Fruit fly (Drosophila melanogaster): ENCODE data around the gene CG15021.

Gene CG15021

dm6 chr3L:4412974-4413373 is 23.5 kb upstream of the CG15021 start (continued):
- no peak for TF ChIP-seq HHEX (GFP tag; optimal IDR thresholded peaks at IDR 0.05)
- no peak for TF ChIP-seq BtbVII (GFP tag; optimal IDR thresholded peaks at IDR 0.05)
- no peak for TF ChIP-seq vfl (GFP tag; optimal IDR thresholded peaks at IDR 0.05)
- TF ChIP-seq CG3847 (GFP tag; IDR thresholded peaks at IDR 0.05): peak; percentile 57; the same call in 1 of the 2 replicates
- TF ChIP-seq sob (GFP tag; IDR thresholded peaks at IDR 0.05): peak; percentile 65; the same call in 1 of the 2 replicates
- TF ChIP-seq dimm (GFP tag; IDR thresholded peaks at IDR 0.05): no peak
- no peak for TF ChIP-seq kah (GFP tag; optimal IDR thresholded peaks at IDR 0.05)
- peak; percentile 31 for TF ChIP-seq CG12155 (GFP tag; optimal IDR thresholded peaks at IDR 0.05)
- TF ChIP-seq nerfin-2 (GFP tag; IDR thresholded peaks at IDR 0.05; ENCODE audit: partially characterized antibody): no peak
- TF ChIP-seq CG10431 (GFP tag; optimal IDR thresholded peaks at IDR 0.05): no peak
- TF ChIP-seq pros (GFP tag; optimal IDR thresholded peaks at IDR 0.05): no peak
- no peak for TF ChIP-seq Hr39 (optimal IDR thresholded peaks at IDR 0.05)
- peak; percentile 78 for TF ChIP-seq Ets65A (GFP tag)
- no peak for TF ChIP-seq CG15073 (GFP tag; optimal IDR thresholded peaks at IDR 0.05)
- TF ChIP-seq MTF-1 (GFP tag; optimal IDR thresholded peaks at IDR 0.05; ENCODE audit: borderline replicate concordance): no peak
- no peak for TF ChIP-seq zen (tag; optimal IDR thresholded peaks at IDR 0.05)
- peak; percentile 72; the same call in 2 of the 3 replicates for TF ChIP-seq otp (GFP tag; IDR thresholded peaks at IDR 0.05)
- TF ChIP-seq Ptx1 (GFP tag; IDR thresholded peaks at IDR 0.05): peak; percentile 68
- TF ChIP-seq cwo (GFP tag; optimal IDR thresholded peaks at IDR 0.05): no peak
- no peak for TF ChIP-seq CG31441 (GFP tag; IDR thresholded peaks at IDR 0.05)
- TF ChIP-seq inv (GFP tag; IDR thresholded peaks at IDR 0.05; ENCODE audit: partially characterized antibody): no peak
- TF ChIP-seq exex (tag; optimal IDR thresholded peaks at IDR 0.05): no peak
- peak; percentile 39 for TF ChIP-seq CG15514 (GFP tag; optimal IDR thresholded peaks at IDR 0.05)
- no peak for TF ChIP-seq CG15479 (GFP tag; optimal IDR thresholded peaks at IDR 0.05)
- TF ChIP-seq slbo (GFP tag; IDR thresholded peaks at IDR 0.05): peak; percentile 84
- no peak for TF ChIP-seq slp2 (GFP tag; optimal IDR thresholded peaks at IDR 0.05)
- no peak for TF ChIP-seq CG8359 (GFP tag; optimal IDR thresholded peaks at IDR 0.05; ENCODE audit: borderline replicate concordance)
- no peak for TF ChIP-seq gcm (GFP tag; optimal IDR thresholded peaks at IDR 0.05)
- TF ChIP-seq chinmo (GFP tag; IDR thresholded peaks at IDR 0.05; ENCODE audit: partially characterized antibody): peak; percentile 86; the same call in 2 of the 4 replicates
- no peak for TF ChIP-seq D19A (tag; optimal IDR thresholded peaks at IDR 0.05)
- TF ChIP-seq CG17361 (GFP tag; IDR thresholded peaks at IDR 0.05): no peak
- peak; percentile 56 for TF ChIP-seq lab (GFP tag; optimal IDR thresholded peaks at IDR 0.05)
- 0 out of 3 replicates have a peak, but pooled peaks have one; percentile 10 for TF ChIP-seq Doc3 (GFP tag; IDR thresholded peaks at IDR 0.05; ENCODE audit: partially characterized antibody)
- TF ChIP-seq CG11093 (GFP tag; IDR thresholded peaks at IDR 0.05): 0 out of 3 replicates have a peak, but pooled peaks have one; percentile 30
- TF ChIP-seq TFAM (GFP tag; optimal IDR thresholded peaks at IDR 0.05): no peak
- TF ChIP-seq CG7745 (tag; optimal IDR thresholded peaks at IDR 0.05): no peak
- TF ChIP-seq lilli (GFP tag; optimal IDR thresholded peaks at IDR 0.05): peak; percentile 45
- no peak for TF ChIP-seq NC2α (GFP tag; optimal IDR thresholded peaks at IDR 0.05)
- no peak for TF ChIP-seq CG12071 (GFP tag; optimal IDR thresholded peaks at IDR 0.05)
- TF ChIP-seq grn (GFP tag; optimal IDR thresholded peaks at IDR 0.05): no peak
- TF ChIP-seq nom (GFP tag; optimal IDR thresholded peaks at IDR 0.05): no peak
- peak; percentile 64 for TF ChIP-seq CG2120 (GFP tag; optimal IDR thresholded peaks at IDR 0.05)
- peak; percentile 70; the same call in 1 of the 2 replicates for TF ChIP-seq CG5953 (GFP tag; IDR thresholded peaks at IDR 0.05)
- TF ChIP-seq shn (GFP tag; optimal IDR thresholded peaks at IDR 0.05): peak; percentile 17
- no peak for TF ChIP-seq CG1792 (GFP tag; optimal IDR thresholded peaks at IDR 0.05)
- no peak for TF ChIP-seq tx (GFP tag; optimal IDR thresholded peaks at IDR 0.05)
- no peak for TF ChIP-seq ftz-f1 (GFP tag; optimal IDR thresholded peaks at IDR 0.05)
- peak; percentile 39 for TF ChIP-seq CG17385 (GFP tag; optimal IDR thresholded peaks at IDR 0.05)
- TF ChIP-seq en (GFP tag; optimal IDR thresholded peaks at IDR 0.05): no peak
- TF ChIP-seq CG2875 (GFP tag; optimal IDR thresholded peaks at IDR 0.05): peak; percentile 25
- TF ChIP-seq CG8478 (optimal IDR thresholded peaks at IDR 0.05): no peak
